Fruit fly (Drosophila melanogaster) whole organism, embryonic: ENCODE data around the gene CG33723.

Source experiments
- CG11696 ChIP-seq: fragments of 200-800 bp; sonication (Bioruptor generic); IDR thresholded peaks from 2 replicates; pipeline ENCODE4 v1.3.6; 2022; ENCODE audit warnings: missing biosample characterization, missing genetic modification characterization
- CG12299 ChIP-seq: fragments of 200-800 bp; sonication (Bioruptor generic); optimal IDR thresholded peaks from 2 replicates; lab custom pipeline; 2018; ENCODE audit warnings: missing biosample characterization, mild to moderate bottlenecking, missing genetic modification characterization
- CG13123 ChIP-seq: fragments of 200-800 bp; sonication (Bioruptor generic); optimal IDR thresholded peaks from 2 replicates; lab custom pipeline; 2016; ENCODE audit warnings: missing biosample characterization, missing genetic modification characterization
- CG13775 ChIP-seq: fragments of 200-800 bp; sonication (Bioruptor generic); optimal IDR thresholded peaks from 3 replicates; lab custom pipeline; 2017; ENCODE audit warnings: missing biosample characterization, mild to moderate bottlenecking, missing genetic modification characterization
- CG15011 ChIP-seq: fragments of 200-800 bp; sonication (Bioruptor generic); optimal IDR thresholded peaks from 3 replicates; lab custom pipeline; 2018; ENCODE audit warnings: missing biosample characterization, mild to moderate bottlenecking, missing genetic modification characterization
- CG15514 ChIP-seq: fragments of 200-800 bp; sonication (Bioruptor generic); optimal IDR thresholded peaks from 3 replicates; lab custom pipeline; 2017; ENCODE audit warnings: missing biosample characterization, missing genetic modification characterization, mild to moderate bottlenecking, moderate library complexity, missing genetic modification reagents
- CG16779 ChIP-seq: fragments of 200-800 bp; sonication (Bioruptor generic); IDR thresholded peaks from 2 replicates; pipeline ENCODE4 v1.3.6; 2022; ENCODE audit warnings: missing biosample characterization, missing genetic modification characterization
- CG17385 ChIP-seq: fragments of 200-800 bp; sonication (Bioruptor generic); optimal IDR thresholded peaks from 3 replicates; lab custom pipeline; 2018; ENCODE audit warnings: missing biosample characterization, mild to moderate bottlenecking, missing genetic modification characterization
- CG1832 ChIP-seq: fragments of 200-800 bp; sonication (Bioruptor generic); optimal IDR thresholded peaks from 2 replicates; lab custom pipeline; 2017; ENCODE audit warnings: missing biosample characterization, mild to moderate bottlenecking, missing genetic modification characterization, inconsistent platforms
- CG18619 ChIP-seq: fragments of 200-800 bp; sonication (Bioruptor generic); optimal IDR thresholded peaks from 3 replicates; lab custom pipeline; 2017; ENCODE audit warnings: missing biosample characterization, mild to moderate bottlenecking, missing genetic modification characterization
- CG31224 ChIP-seq: fragments of 200-800 bp; sonication (Bioruptor generic); IDR thresholded peaks from 2 replicates; pipeline ENCODE4 v1.3.6; 2022; ENCODE audit warnings: missing biosample characterization, missing genetic modification characterization
- CG32532 ChIP-seq: fragments of 200-800 bp; sonication (Bioruptor generic); IDR thresholded peaks from 2 replicates; pipeline ENCODE4 v1.3.6; 2022; ENCODE audit warnings: missing biosample characterization, missing genetic modification characterization
- CG34376 ChIP-seq: fragments of 200-800 bp; sonication (Bioruptor generic); optimal IDR thresholded peaks from 2 replicates; lab custom pipeline; 2018; ENCODE audit warnings: missing biosample characterization, mild to moderate bottlenecking, missing genetic modification characterization
- CG4854 ChIP-seq: fragments of 200-800 bp; sonication (Bioruptor generic); optimal IDR thresholded peaks from 2 replicates; lab custom pipeline; 2016; ENCODE audit warnings: missing biosample characterization, missing genetic modification characterization, inconsistent platforms
- CG5180 ChIP-seq: fragments of 200-800 bp; sonication (Bioruptor generic); optimal IDR thresholded peaks from 3 replicates; lab custom pipeline; 2017; ENCODE audit warnings: missing biosample characterization, missing genetic modification characterization, mild to moderate bottlenecking, moderate library complexity, missing genetic modification reagents
- CG5953 ChIP-seq: fragments of 200-800 bp; sonication (Bioruptor generic); IDR thresholded peaks from 2 replicates; pipeline ENCODE4 v1.3.6; 2022; ENCODE audit warnings: missing biosample characterization, missing genetic modification characterization
- CG7963 ChIP-seq: fragments of 200-800 bp; sonication (Bioruptor generic); IDR thresholded peaks from 3 replicates; pipeline ENCODE4 v1.3.6; 2022; ENCODE audit warnings: missing biosample characterization, missing genetic modification characterization; ENCODE audit not compliant: partially characterized antibody
- CG8359 ChIP-seq: fragments of 200-800 bp; sonication (Bioruptor generic); optimal IDR thresholded peaks from 2 replicates; lab custom pipeline; 2017; ENCODE audit warnings: missing biosample characterization, mild to moderate bottlenecking, missing genetic modification characterization, borderline replicate concordance
- CG8478 ChIP-seq: fragments of >200 bp; optimal IDR thresholded peaks from 2 replicates; lab custom pipeline; 2018
- D19B ChIP-seq: fragments of 200-800 bp; sonication (Bioruptor generic); optimal IDR thresholded peaks from 2 replicates; lab custom pipeline; 2017; ENCODE audit warnings: missing biosample characterization, mild to moderate bottlenecking, missing genetic modification characterization
- Dad ChIP-seq: fragments of 200-800 bp; sonication (Bioruptor generic); optimal IDR thresholded peaks from 3 replicates; lab custom pipeline; 2016; ENCODE audit warnings: missing biosample characterization, missing genetic modification characterization
- Dp ChIP-seq: fragments of 200-800 bp; sonication (Bioruptor generic); optimal IDR thresholded peaks from 2 replicates; lab custom pipeline; 2018; ENCODE audit warnings: missing biosample characterization, mild to moderate bottlenecking, missing genetic modification characterization, moderate library complexity
- Ets97D ChIP-seq: fragments of 200-800 bp; sonication (Bioruptor generic); optimal IDR thresholded peaks from 3 replicates; lab custom pipeline; 2016; ENCODE audit warnings: missing biosample characterization, missing genetic modification characterization
- HmgD ChIP-seq: fragments of 200-800 bp; sonication (Bioruptor generic); optimal IDR thresholded peaks from 3 replicates; lab custom pipeline; 2016; ENCODE audit warnings: missing biosample characterization, missing genetic modification characterization
- aop ChIP-seq: fragments of 200-800 bp; sonication (Bioruptor generic); IDR thresholded peaks from 2 replicates; pipeline ENCODE4 v1.3.6; 2022; ENCODE audit warnings: missing biosample characterization, missing genetic modification characterization
- ap ChIP-seq: fragments of 200-800 bp; sonication (Bioruptor generic); IDR thresholded peaks from 2 replicates; pipeline ENCODE4 v1.3.6; 2022; ENCODE audit warnings: missing biosample characterization, missing genetic modification characterization
- cad ChIP-seq: fragments of >200 bp; optimal IDR thresholded peaks from 2 replicates; lab custom pipeline; 2017; ENCODE audit warnings: missing biosample characterization, missing genetic modification characterization
- chm ChIP-seq: fragments of 200-800 bp; sonication (Bioruptor generic); IDR thresholded peaks from 2 replicates; pipeline ENCODE4 v1.3.6; 2022; ENCODE audit warnings: missing biosample characterization, missing genetic modification characterization
- dysf ChIP-seq: fragments of 200-800 bp; sonication (Bioruptor generic); IDR thresholded peaks from 3 replicates; pipeline ENCODE4 v1.3.6; 2022; ENCODE audit warnings: missing biosample characterization, missing genetic modification characterization
- ems ChIP-seq: fragments of 200-800 bp; sonication (Bioruptor generic); optimal IDR thresholded peaks from 3 replicates; lab custom pipeline; 2016; ENCODE audit warnings: missing biosample characterization, missing genetic modification characterization
- fd96Cb ChIP-seq: fragments of 200-800 bp; sonication (Bioruptor generic); optimal IDR thresholded peaks from 2 replicates; lab custom pipeline; 2018; ENCODE audit warnings: missing biosample characterization, mild to moderate bottlenecking, missing genetic modification characterization, moderate library complexity
- fru ChIP-seq: fragments of >200 bp; optimal IDR thresholded peaks from 2 replicates; lab custom pipeline; 2017
- gce ChIP-seq: fragments of 200-800 bp; sonication (Bioruptor generic); IDR thresholded peaks from 3 replicates; pipeline ENCODE4 v1.3.6; 2022; ENCODE audit warnings: missing biosample characterization, missing genetic modification characterization
- her ChIP-seq: fragments of 200-800 bp; sonication (Bioruptor generic); optimal IDR thresholded peaks from 2 replicates; lab custom pipeline; 2016; ENCODE audit warnings: missing biosample characterization, missing genetic modification characterization
- hth ChIP-seq: fragments of >200 bp; optimal IDR thresholded peaks from 2 replicates; lab custom pipeline; 2017; ENCODE audit warnings: inconsistent platforms
- kah ChIP-seq: fragments of 200-800 bp; sonication (Bioruptor generic); optimal IDR thresholded peaks from 2 replicates; lab custom pipeline; 2018; ENCODE audit warnings: missing biosample characterization, mild to moderate bottlenecking, missing genetic modification characterization
- knrl ChIP-seq: fragments of 200-800 bp; sonication (Bioruptor generic); IDR thresholded peaks from 3 replicates; pipeline ENCODE4 v1.3.6; 2022; ENCODE audit warnings: missing biosample characterization, missing genetic modification characterization; ENCODE audit not compliant: partially characterized antibody
- maf-S ChIP-seq: fragments of 200-800 bp; sonication (Bioruptor generic); optimal IDR thresholded peaks from 2 replicates; lab custom pipeline; 2016; ENCODE audit warnings: missing biosample characterization, missing genetic modification characterization
- mirr ChIP-seq: fragments of 200-800 bp; sonication (Bioruptor generic); optimal IDR thresholded peaks from 3 replicates; lab custom pipeline; 2018; ENCODE audit warnings: missing biosample characterization, mild to moderate bottlenecking, missing genetic modification characterization
- pan ChIP-seq, 4 experiments: fragments of >200 bp in 3 of 4; fragments of 200-800 bp in 1 of 4; sonication (Bioruptor generic) in 1 of 4; optimal IDR thresholded peaks in 3 of 4; IDR thresholded peaks in 1 of 4; 2 replicates each; pipeline versions ENCODE4 v1.3.6 to Lab custom; 2017 to 2022; ENCODE audit warnings: missing biosample characterization in 2 of 4, missing genetic modification characterization in 2 of 4, mixed read lengths in 1 of 4
- pita ChIP-seq: fragments of 200-800 bp; sonication (Bioruptor generic); optimal IDR thresholded peaks from 2 replicates; lab custom pipeline; 2017; ENCODE audit warnings: missing biosample characterization, mild to moderate bottlenecking, missing genetic modification characterization
- repo ChIP-seq: fragments of 200-800 bp; sonication (Bioruptor generic); optimal IDR thresholded peaks from 2 replicates; lab custom pipeline; 2016; ENCODE audit warnings: missing biosample characterization, missing genetic modification characterization
- shn ChIP-seq: fragments of 200-800 bp; sonication (Bioruptor generic); optimal IDR thresholded peaks from 3 replicates; lab custom pipeline; 2016; ENCODE audit warnings: missing biosample characterization, missing genetic modification characterization
- sim ChIP-seq: fragments of 200-800 bp; sonication (Bioruptor generic); IDR thresholded peaks from 2 replicates; pipeline ENCODE4 v1.3.6; 2022; ENCODE audit warnings: missing biosample characterization, missing genetic modification characterization
- sqz ChIP-seq: fragments of 200-800 bp; sonication (Bioruptor generic); optimal IDR thresholded peaks from 3 replicates; lab custom pipeline; 2018; ENCODE audit warnings: missing biosample characterization, mild to moderate bottlenecking, missing genetic modification characterization
- tna ChIP-seq: fragments of 200-800 bp; sonication (Bioruptor generic); IDR thresholded peaks from 2 replicates; pipeline ENCODE4 v1.3.6; 2022; ENCODE audit warnings: missing biosample characterization, missing genetic modification characterization; ENCODE audit not compliant: partially characterized antibody
- tx ChIP-seq: fragments of 200-800 bp; sonication (Bioruptor generic); optimal IDR thresholded peaks from 2 replicates; lab custom pipeline; 2016; ENCODE audit warnings: missing biosample characterization, missing genetic modification characterization
- vnd ChIP-seq: fragments of 200-800 bp; sonication (Bioruptor generic); IDR thresholded peaks from 3 replicates; pipeline ENCODE4 v1.3.6; 2022; ENCODE audit warnings: missing biosample characterization, missing genetic modification characterization; ENCODE audit not compliant: partially characterized antibody
- wor ChIP-seq: fragments of 200-800 bp; sonication (Bioruptor generic); IDR thresholded peaks from 2 replicates; pipeline ENCODE4 v1.3.6; 2022; ENCODE audit warnings: missing biosample characterization, missing genetic modification characterization
- zfh2 ChIP-seq: fragments of 200-800 bp; sonication (Bioruptor generic); optimal IDR thresholded peaks from 2 replicates; lab custom pipeline; 2016; ENCODE audit warnings: missing biosample characterization, missing genetic modification characterization

The CG33723 gene

DNA sequence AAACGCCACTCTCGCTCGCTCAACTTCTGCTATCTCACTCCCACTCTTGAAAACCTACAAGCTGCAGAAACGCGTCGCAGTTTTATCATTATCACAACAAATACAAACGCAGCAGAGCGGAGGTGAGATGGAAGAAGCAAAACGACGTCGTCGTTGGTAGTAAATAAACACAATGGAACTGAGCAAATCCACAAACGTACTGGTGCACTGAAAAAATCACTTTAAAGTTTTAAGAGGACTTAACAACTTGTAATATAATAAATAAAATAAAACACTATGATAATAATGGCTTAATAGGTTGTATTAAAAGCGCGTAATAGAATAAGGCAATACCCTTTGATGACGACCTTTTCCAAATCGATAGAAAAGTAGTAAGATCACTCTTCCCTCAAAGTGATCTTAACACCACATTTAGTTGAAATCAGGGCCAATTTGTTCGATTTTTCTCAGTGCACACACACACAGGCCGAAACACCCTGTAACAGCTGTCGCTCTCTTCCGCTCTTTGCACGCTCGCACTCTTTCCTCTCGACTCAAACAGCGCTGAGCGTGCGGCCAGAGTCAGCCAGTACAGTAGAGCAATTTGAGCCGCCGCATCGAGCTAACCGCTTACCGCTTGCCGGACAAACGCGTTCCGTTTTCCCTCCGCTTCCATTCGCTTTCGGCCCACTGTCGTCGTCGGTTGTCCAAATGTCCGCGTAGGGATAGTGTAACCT, 8.9 kb upstream of the CG33723 start (continued):
- peak; percentile 95 for TF ChIP-seq CG32532 (GFP tag; lab: Robert Waterston, UW)
- TF ChIP-seq CG17385 (GFP tag; lab: Kevin White, UChicago): peak; percentile 90
- TF ChIP-seq gce: peak; percentile 78
- peak; percentile 87 for TF ChIP-seq CG5953 (GFP tag; lab: Robert Waterston, UW)
- TF ChIP-seq ap (GFP tag; lab: Robert Waterston, UW): peak; percentile 87
- TF ChIP-seq D19B (GFP tag; lab: Kevin White, UChicago): peak; percentile 81
- TF ChIP-seq wor (GFP tag; lab: Robert Waterston, UW): peak; percentile 90
- peak; percentile 92 for TF ChIP-seq CG31224
- TF ChIP-seq sim: peak; percentile 89
- peak; percentile 89 for TF ChIP-seq CG15011 (GFP tag; lab: Kevin White, UChicago)
- TF ChIP-seq CG5180 (GFP tag; lab: Kevin White, UChicago): peak; percentile 88
- peak; percentile 98 for TF ChIP-seq CG18619 (GFP tag; lab: Kevin White, UChicago)
- peak; percentile 88 for TF ChIP-seq ems
- TF ChIP-seq Dad (GFP tag; lab: Kevin White, UChicago): peak; percentile 60
- peak; percentile 42; the same call in 1 of the 2 replicates for TF ChIP-seq tna (GFP tag; lab: Robert Waterston, UW)
- TF ChIP-seq repo (GFP tag; lab: Kevin White, UChicago): peak; percentile 77
- peak; percentile 64 for TF ChIP-seq shn (GFP tag; lab: Kevin White, UChicago)
- no peak for TF ChIP-seq hth (lab: Kevin White, UChicago)
- peak; percentile 78 for TF ChIP-seq CG1832 (GFP tag; lab: Kevin White, UChicago)
- TF ChIP-seq CG8359 (GFP tag; lab: Kevin White, UChicago): peak; percentile 79
- peak; percentile 67 for TF ChIP-seq her (GFP tag; lab: Kevin White, UChicago)
- TF ChIP-seq CG15514 (GFP tag; lab: Kevin White, UChicago): peak; percentile 74
- TF ChIP-seq CG16779 (GFP tag; lab: Robert Waterston, UW): peak; percentile 54; the same call in 1 of the 2 replicates
- TF ChIP-seq cad (GFP tag; lab: Kevin White, UChicago): no peak
- TF ChIP-seq kah (GFP tag; lab: Kevin White, UChicago): peak; percentile 80
- TF ChIP-seq knrl (GFP tag; lab: Robert Waterston, UW): no peak
- TF ChIP-seq CG12299: peak; percentile 93
- TF ChIP-seq CG13775 (GFP tag; lab: Kevin White, UChicago): peak; percentile 96
- TF ChIP-seq fru: no peak
- peak; percentile 82 for TF ChIP-seq tx (GFP tag; lab: Kevin White, UChicago)
- no peak for TF ChIP-seq CG8478
- peak; percentile 81 for TF ChIP-seq maf-S
- peak; percentile 7 for TF ChIP-seq Dp
- TF ChIP-seq pita (GFP tag; lab: Kevin White, UChicago): no peak
- TF ChIP-seq Ets97D: no peak
- TF ChIP-seq vnd (GFP tag; lab: Robert Waterston, UW): no peak
- TF ChIP-seq fd96Cb (tag; lab: Kevin White, UChicago): peak; percentile 97
- TF ChIP-seq dysf (GFP tag; lab: Robert Waterston, UW): peak; percentile 98
- peak; percentile 86 for TF ChIP-seq CG11696 (GFP tag; lab: Robert Waterston, UW)
- TF ChIP-seq chm (GFP tag; lab: Robert Waterston, UW): peak; percentile 75
- TF ChIP-seq CG4854: peak; percentile 78
- peak; percentile 87 for TF ChIP-seq sqz (GFP tag; lab: Kevin White, UChicago)
- peak; percentile 84 for TF ChIP-seq mirr (GFP tag; lab: Kevin White, UChicago)
- peak; percentile 86 for TF ChIP-seq CG13123 (GFP tag; lab: Kevin White, UChicago)
- peak; percentile 67 for TF ChIP-seq aop (GFP tag; lab: Robert Waterston, UW)
- no peak for TF ChIP-seq CG7963
- peak; percentile 83 for TF ChIP-seq zfh2 (GFP tag; lab: Kevin White, UChicago)
- TF ChIP-seq CG34376 (GFP tag; lab: Kevin White, UChicago): peak; percentile 94
- TF ChIP-seq pan (optimal IDR thresholded peaks at IDR 0.05; lab: Kevin White, UChicago): no peak
- TF ChIP-seq pan (GFP tag; optimal IDR thresholded peaks at IDR 0.05 in 1 of 2, IDR thresholded peaks at IDR 0.05 in 1 of 2): peak in 1 of 2 experiments; percentile 95
- TF ChIP-seq HmgD (GFP tag; lab: Kevin White, UChicago): peak; percentile 69
